Fruit fly (Drosophila melanogaster): ENCODE measurements around the gene disco-r.

- no peak for TF ChIP-seq Abd-B (GFP tag; optimal IDR thresholded peaks at IDR 0.05)
- no peak for TF ChIP-seq pan (optimal IDR thresholded peaks at IDR 0.05)
- TF ChIP-seq brk (GFP tag; optimal IDR thresholded peaks at IDR 0.05) = peak; percentile 89
- TF ChIP-seq Hr78 (GFP tag; optimal IDR thresholded peaks at IDR 0.05) = no peak
- TF ChIP-seq Dfd (GFP tag; optimal IDR thresholded peaks at IDR 0.05) = peak; percentile 54
- TF ChIP-seq N (GFP tag; optimal IDR thresholded peaks at IDR 0.05) = no peak
- TF ChIP-seq Vsx2 (GFP tag; optimal IDR thresholded peaks at IDR 0.05; ENCODE audit: partially characterized antibody) = no peak
- peak; percentile 94 for TF ChIP-seq h (GFP tag; optimal IDR thresholded peaks at IDR 0.05)
- TF ChIP-seq sv (GFP tag; optimal IDR thresholded peaks at IDR 0.05) = peak; percentile 91
- no peak for TF ChIP-seq usp (GFP tag; optimal IDR thresholded peaks at IDR 0.05)
Measured at dm6 chrX:16104738-16105426, 43.9 kb downstream of the disco-r start, which contains the start of the genes CG42353 and CG42354.
